Worm (Caenorhabditis elegans): ENCODE data around the gene clec-186.

DNA sequence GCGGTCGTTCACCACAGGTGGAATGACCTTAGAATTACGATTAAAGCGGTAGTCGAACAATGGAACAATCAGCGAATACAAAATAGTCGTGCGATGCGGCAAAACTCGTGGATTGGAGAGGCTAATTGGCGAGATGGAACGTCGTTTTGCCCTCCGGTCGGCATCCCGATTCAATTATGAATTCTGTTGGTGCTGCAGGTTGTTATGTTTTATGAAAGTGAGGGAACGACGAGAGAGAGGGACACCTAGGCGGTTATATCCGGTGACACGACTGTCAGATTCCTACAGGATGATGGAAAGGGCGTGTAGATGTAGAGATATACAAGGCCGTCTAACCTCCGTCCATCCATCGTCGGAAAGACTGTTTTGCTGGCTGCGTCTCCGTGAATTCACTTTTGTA lies 49.3 kb upstream of the clec-186 start:
- TF ChIP-seq snpc-4 (tag; optimal IDR thresholded peaks at IDR 0.05) (no peak), nhr-76 (tag; optimal IDR thresholded peaks at IDR 0.05) (no peak), nhr-237 (tag; optimal IDR thresholded peaks at IDR 0.05) (no peak), lin-13 (tag; optimal IDR thresholded peaks at IDR 0.05) (no peak), hlh-1 (tag; optimal IDR thresholded peaks at IDR 0.05) (no peak)
